Fruit fly (Drosophila melanogaster) whole organism, adult: Measurements from ENCODE around the gene CG33939.

Experiments
- CG5204 ChIP-seq: fragments of 200-800 bp; sonication (Bioruptor generic); optimal IDR thresholded peaks from 2 replicates; lab custom pipeline; 2016; ENCODE audit warnings: missing biosample characterization, missing genetic modification characterization
- CG7045 ChIP-seq: fragments of 200-800 bp; sonication (Bioruptor generic); optimal IDR thresholded peaks from 2 replicates; lab custom pipeline; 2017; ENCODE audit warnings: missing biosample characterization, mild to moderate bottlenecking, missing genetic modification characterization
- Clk ChIP-seq: fragments of 200-800 bp; sonication (Bioruptor generic); optimal IDR thresholded peaks from 2 replicates; lab custom pipeline; 2017; ENCODE audit warnings: missing biosample characterization, missing genetic modification characterization
- kay ChIP-seq: fragments of 200-800 bp; sonication (Bioruptor generic); peaks from one replicate; lab custom pipeline; 2016; ENCODE audit warnings: missing biosample characterization, missing genetic modification characterization, borderline replicate concordance
- tj ChIP-seq: fragments of 200-800 bp; sonication (Bioruptor generic); optimal IDR thresholded peaks from 3 replicates; lab custom pipeline; 2017; ENCODE audit warnings: missing biosample characterization, mild to moderate bottlenecking, missing genetic modification characterization, moderate library complexity

- TF ChIP-seq Clk (GFP tag; lab: Kevin White, UChicago), result no peak
- no peak for TF ChIP-seq kay (GFP tag; lab: Kevin White, UChicago)
- TF ChIP-seq CG5204 (GFP tag; lab: Kevin White, UChicago), result no peak
- TF ChIP-seq tj (GFP tag; lab: Kevin White, UChicago), result peak; percentile 60
- TF ChIP-seq CG7045 (GFP tag; lab: Kevin White, UChicago), result no peak
Measured at dm6 chrX:19187624-19188085, 13.0 kb upstream of the CG33939 start, which contains the start of gene Mec2.
